Fruit fly (Drosophila melanogaster) Kc167 (cell line): ENCODE measurements around the gene CG42581.

ENCODE experiments used
- Myc ChIP-seq: fragments of >200 bp; optimal IDR thresholded peaks from 2 replicates; lab custom pipeline; 2017; ENCODE audit warnings: missing external identifiers
- h ChIP-seq: fragments of >200 bp; optimal IDR thresholded peaks from 3 replicates; lab custom pipeline; 2018; ENCODE audit warnings: missing external identifiers
- insv ChIP-seq: fragments of >200 bp; optimal IDR thresholded peaks from 3 replicates; lab custom pipeline; 2018; ENCODE audit warnings: missing external identifiers
- ttk ChIP-seq: sonication (Bioruptor generic); optimal IDR thresholded peaks from 2 replicates; lab custom pipeline; 2017; ENCODE audit warnings: missing external identifiers

dm6 chrX:20133432-20133831, 37.2 kb upstream of the CG42581 start, which contains the start of gene CG15322:
- TF ChIP-seq ttk (no peak), Myc (lab: Kevin White, UChicago) (no peak), h (lab: Kevin White, UChicago) (no peak), insv (no peak)
